Fruit fly (Drosophila melanogaster) whole organism, embryonic: ENCODE measurements around the gene Tip60.

Experiments
- BEAF-32 ChIP-seq: fragments of 200-800 bp; sonication (Bioruptor generic); optimal IDR thresholded peaks from 3 replicates; lab custom pipeline; 2017; ENCODE audit warnings: missing biosample characterization, missing genetic modification characterization, mild to moderate bottlenecking, moderate library complexity, missing genetic modification reagents
- CG10267 ChIP-seq: fragments of 200-800 bp; sonication (Bioruptor generic); optimal IDR thresholded peaks from 2 replicates; lab custom pipeline; 2018; ENCODE audit warnings: missing biosample characterization, mild to moderate bottlenecking, missing genetic modification characterization, moderate library complexity
- CG14710 ChIP-seq: fragments of 200-800 bp; sonication (Bioruptor generic); optimal IDR thresholded peaks from 3 replicates; lab custom pipeline; 2019; ENCODE audit warnings: missing biosample characterization, mild to moderate bottlenecking, missing genetic modification characterization, moderate library complexity
- CG15514 ChIP-seq: fragments of 200-800 bp; sonication (Bioruptor generic); optimal IDR thresholded peaks from 3 replicates; lab custom pipeline; 2017; ENCODE audit warnings: missing biosample characterization, missing genetic modification characterization, mild to moderate bottlenecking, moderate library complexity, missing genetic modification reagents
- CG16815 ChIP-seq: fragments of 200-800 bp; sonication (Bioruptor generic); optimal IDR thresholded peaks from 3 replicates; lab custom pipeline; 2017; ENCODE audit warnings: missing biosample characterization, mild to moderate bottlenecking, missing genetic modification characterization
- CG16863 ChIP-seq: fragments of 200-800 bp; sonication (Bioruptor generic); optimal IDR thresholded peaks from 3 replicates; lab custom pipeline; 2016; ENCODE audit warnings: missing biosample characterization, missing genetic modification characterization
- CG2116 ChIP-seq: fragments of 200-800 bp; sonication (Bioruptor generic); optimal IDR thresholded peaks from 3 replicates; lab custom pipeline; 2018; ENCODE audit warnings: missing biosample characterization, mild to moderate bottlenecking, missing genetic modification characterization
- CG3847 ChIP-seq: fragments of 200-800 bp; sonication (Bioruptor generic); IDR thresholded peaks from 2 replicates; pipeline ENCODE4 v1.3.6; 2022; ENCODE audit warnings: missing biosample characterization, missing genetic modification characterization
- CG3995 ChIP-seq: fragments of 200-800 bp; sonication (Bioruptor generic); optimal IDR thresholded peaks from 3 replicates; lab custom pipeline; 2016; ENCODE audit warnings: missing biosample characterization, missing genetic modification characterization
- CG4617 ChIP-seq: fragments of 200-800 bp; sonication (Bioruptor generic); optimal IDR thresholded peaks from 3 replicates; lab custom pipeline; 2016; ENCODE audit warnings: missing biosample characterization, missing genetic modification characterization, borderline replicate concordance
- CG7271 ChIP-seq: fragments of 200-800 bp; sonication (Bioruptor generic); optimal IDR thresholded peaks from 2 replicates; lab custom pipeline; 2018; ENCODE audit warnings: missing biosample characterization, mild to moderate bottlenecking, missing genetic modification characterization, moderate library complexity
- CG7372 ChIP-seq: fragments of 200-800 bp; sonication (Bioruptor generic); IDR thresholded peaks from 2 replicates; pipeline ENCODE4 v1.3.6; 2022; ENCODE audit warnings: missing biosample characterization, missing genetic modification characterization
- CG9437 ChIP-seq: fragments of 200-800 bp; sonication (Bioruptor generic); optimal IDR thresholded peaks from 2 replicates; lab custom pipeline; 2018; ENCODE audit warnings: missing biosample characterization, mild to moderate bottlenecking, missing genetic modification characterization
- CG9876 ChIP-seq: fragments of 200-800 bp; sonication (Bioruptor generic); optimal IDR thresholded peaks from 2 replicates; lab custom pipeline; 2016; ENCODE audit warnings: missing biosample characterization, missing genetic modification characterization
- CTCF ChIP-seq: fragments of 200-800 bp; sonication (Bioruptor generic); optimal IDR thresholded peaks from 2 replicates; lab custom pipeline; 2017; ENCODE audit warnings: missing biosample characterization, mild to moderate bottlenecking, missing genetic modification characterization, moderate library complexity
- Deaf1 ChIP-seq: fragments of 200-800 bp; optimal IDR thresholded peaks from 3 replicates; lab custom pipeline; 2019; ENCODE audit warnings: missing biosample characterization, mild to moderate bottlenecking, missing genetic modification characterization, moderate library complexity
- Dp ChIP-seq: fragments of 200-800 bp; sonication (Bioruptor generic); optimal IDR thresholded peaks from 2 replicates; lab custom pipeline; 2018; ENCODE audit warnings: missing biosample characterization, mild to moderate bottlenecking, missing genetic modification characterization, moderate library complexity
- E2f2 ChIP-seq: fragments of 200-800 bp; sonication (Bioruptor generic); IDR thresholded peaks from 2 replicates; pipeline ENCODE4 v1.3.6; 2022; ENCODE audit warnings: missing biosample characterization, missing genetic modification characterization
- Ets97D ChIP-seq: fragments of 200-800 bp; sonication (Bioruptor generic); optimal IDR thresholded peaks from 3 replicates; lab custom pipeline; 2016; ENCODE audit warnings: missing biosample characterization, missing genetic modification characterization
- HmgZ ChIP-seq: fragments of 200-800 bp; sonication (Bioruptor generic); optimal IDR thresholded peaks from 2 replicates; lab custom pipeline; 2018; ENCODE audit warnings: missing biosample characterization, mild to moderate bottlenecking, missing genetic modification characterization
- Hmr ChIP-seq: fragments of 200-800 bp; sonication (Bioruptor generic); optimal IDR thresholded peaks from 3 replicates; lab custom pipeline; 2017; ENCODE audit warnings: mild to moderate bottlenecking, missing biosample characterization, missing genetic modification reagents, missing genetic modification characterization
- Lhr ChIP-seq: fragments of 200-800 bp; sonication (Bioruptor generic); optimal IDR thresholded peaks from 3 replicates; lab custom pipeline; 2017; ENCODE audit warnings: mild to moderate bottlenecking, missing biosample characterization, missing genetic modification reagents, missing genetic modification characterization
- MBD-R2 ChIP-seq: fragments of 200-800 bp; sonication (Bioruptor generic); IDR thresholded peaks from 2 replicates; pipeline ENCODE4 v1.3.6; 2022; ENCODE audit warnings: missing biosample characterization, missing genetic modification characterization
- Meics ChIP-seq: fragments of 200-800 bp; sonication (Bioruptor generic); optimal IDR thresholded peaks from 2 replicates; lab custom pipeline; 2017; ENCODE audit warnings: missing biosample characterization, mild to moderate bottlenecking, missing genetic modification characterization
- Nf-YC ChIP-seq: fragments of 200-800 bp; optimal IDR thresholded peaks from 3 replicates; lab custom pipeline; 2019; ENCODE audit warnings: missing biosample characterization, mild to moderate bottlenecking, missing genetic modification characterization, moderate library complexity
- Oli ChIP-seq: fragments of 200-800 bp; sonication (Bioruptor generic); optimal IDR thresholded peaks from 2 replicates; lab custom pipeline; 2018; ENCODE audit warnings: missing biosample characterization, mild to moderate bottlenecking, missing genetic modification characterization, moderate library complexity
- Sry-δ ChIP-seq: fragments of 200-800 bp; sonication (Bioruptor generic); optimal IDR thresholded peaks from 2 replicates; lab custom pipeline; 2016; ENCODE audit warnings: missing biosample characterization, missing genetic modification characterization
- YL-1 ChIP-seq: fragments of 200-800 bp; sonication (Bioruptor generic); optimal IDR thresholded peaks from 3 replicates; lab custom pipeline; 2017; ENCODE audit warnings: missing biosample characterization, mild to moderate bottlenecking, missing genetic modification characterization
- al ChIP-seq: fragments of 200-800 bp; sonication (Bioruptor generic); IDR thresholded peaks from 2 replicates; pipeline ENCODE4 v1.3.6; 2022; ENCODE audit warnings: missing biosample characterization, missing genetic modification characterization
- dysf ChIP-seq: fragments of 200-800 bp; sonication (Bioruptor generic); IDR thresholded peaks from 3 replicates; pipeline ENCODE4 v1.3.6; 2022; ENCODE audit warnings: missing biosample characterization, missing genetic modification characterization
- eve ChIP-seq, 2 experiments: fragments of >200 bp; optimal IDR thresholded peaks; 2 replicates each; lab custom pipeline; 2017; ENCODE audit warnings: missing biosample characterization in 2 of 2, missing genetic modification characterization in 2 of 2
- ewg ChIP-seq: fragments of 200-800 bp; sonication (Bioruptor generic); optimal IDR thresholded peaks from 3 replicates; lab custom pipeline; 2017; ENCODE audit warnings: mild to moderate bottlenecking, missing biosample characterization, missing genetic modification reagents, missing genetic modification characterization
- fd96Cb ChIP-seq: fragments of 200-800 bp; sonication (Bioruptor generic); optimal IDR thresholded peaks from 2 replicates; lab custom pipeline; 2018; ENCODE audit warnings: missing biosample characterization, mild to moderate bottlenecking, missing genetic modification characterization, moderate library complexity
- gcm2 ChIP-seq: fragments of 200-800 bp; sonication (Bioruptor generic); optimal IDR thresholded peaks from 2 replicates; lab custom pipeline; 2016; ENCODE audit warnings: missing biosample characterization, missing genetic modification characterization
- gfzf ChIP-seq: fragments of 200-800 bp; sonication (Bioruptor generic); optimal IDR thresholded peaks from 2 replicates; lab custom pipeline; 2016; ENCODE audit warnings: missing biosample characterization, mild to moderate bottlenecking, missing genetic modification characterization, moderate library complexity
- grn ChIP-seq: fragments of 200-800 bp; sonication (Bioruptor generic); optimal IDR thresholded peaks from 3 replicates; lab custom pipeline; 2017; ENCODE audit warnings: missing biosample characterization, missing genetic modification characterization
- nmo ChIP-seq: fragments of 200-800 bp; sonication (Bioruptor generic); optimal IDR thresholded peaks from 2 replicates; lab custom pipeline; 2018; ENCODE audit warnings: missing biosample characterization, mild to moderate bottlenecking, missing genetic modification characterization, moderate library complexity
- phol ChIP-seq: fragments of 200-800 bp; sonication (Bioruptor generic); optimal IDR thresholded peaks from 3 replicates; lab custom pipeline; 2018; ENCODE audit warnings: missing biosample characterization, mild to moderate bottlenecking, missing genetic modification characterization, moderate library complexity
- pzg ChIP-seq: fragments of 200-800 bp; sonication (Bioruptor generic); optimal IDR thresholded peaks from 3 replicates; lab custom pipeline; 2018; ENCODE audit warnings: missing biosample characterization, mild to moderate bottlenecking, missing genetic modification characterization, moderate library complexity
- row ChIP-seq: fragments of 200-800 bp; sonication (Bioruptor generic); IDR thresholded peaks from 3 replicates; pipeline ENCODE4 v1.3.6; 2022; ENCODE audit warnings: missing biosample characterization, missing genetic modification characterization
- sd ChIP-seq: fragments of 200-800 bp; sonication (Bioruptor generic); optimal IDR thresholded peaks from 3 replicates; lab custom pipeline; 2018; ENCODE audit warnings: missing biosample characterization, mild to moderate bottlenecking, missing genetic modification characterization, moderate library complexity
- sens ChIP-seq: fragments of 200-800 bp; sonication (Bioruptor generic); peaks from one replicate; lab custom pipeline; 2016; ENCODE audit warnings: missing biosample characterization, missing genetic modification characterization
- sim ChIP-seq: fragments of 200-800 bp; sonication (Bioruptor generic); IDR thresholded peaks from 2 replicates; pipeline ENCODE4 v1.3.6; 2022; ENCODE audit warnings: missing biosample characterization, missing genetic modification characterization
- stwl ChIP-seq: fragments of 200-800 bp; sonication (Bioruptor generic); optimal IDR thresholded peaks from 3 replicates; lab custom pipeline; 2018; ENCODE audit warnings: missing biosample characterization, mild to moderate bottlenecking, missing genetic modification characterization, moderate library complexity
- sug ChIP-seq: fragments of 200-800 bp; optimal IDR thresholded peaks from 2 replicates; lab custom pipeline; 2019; ENCODE audit warnings: missing biosample characterization, mild to moderate bottlenecking, missing genetic modification characterization, moderate library complexity
- trem ChIP-seq: fragments of 200-800 bp; optimal IDR thresholded peaks from 3 replicates; lab custom pipeline; 2019; ENCODE audit warnings: missing biosample characterization, mild to moderate bottlenecking, missing genetic modification characterization, moderate library complexity
- tx ChIP-seq: fragments of 200-800 bp; sonication (Bioruptor generic); optimal IDR thresholded peaks from 2 replicates; lab custom pipeline; 2016; ENCODE audit warnings: missing biosample characterization, missing genetic modification characterization
- unpg ChIP-seq: fragments of 200-800 bp; sonication (Bioruptor generic); optimal IDR thresholded peaks from 3 replicates; lab custom pipeline; 2018; ENCODE audit warnings: missing biosample characterization, mild to moderate bottlenecking, missing genetic modification characterization, moderate library complexity

Tip60 gene

dm6 chrX:4104132-4104531 lies 13.2 kb downstream of the Tip60 start, which contains the start of the genes Xpac and brn (continued):
- peak; percentile 43 for TF ChIP-seq Lhr
- TF ChIP-seq E2f2 (GFP tag; lab: Robert Waterston, UW) = peak; percentile 63
- TF ChIP-seq Meics (GFP tag; lab: Kevin White, UChicago) = no peak
- TF ChIP-seq CG3995 = peak; percentile 28
- TF ChIP-seq CG2116 (GFP tag; lab: Kevin White, UChicago) = peak; percentile 21
- TF ChIP-seq CG16863 (GFP tag; lab: Kevin White, UChicago) = no peak
- peak; percentile 74 for TF ChIP-seq sens
- TF ChIP-seq eve (GFP tag; optimal IDR thresholded peaks at IDR 0.05; lab: Kevin White, UChicago) = no peak
- TF ChIP-seq Oli (tag; lab: Kevin White, UChicago) = no peak
- peak; percentile 79 for TF ChIP-seq gfzf
- TF ChIP-seq CG4617 (GFP tag; lab: Kevin White, UChicago) = peak; percentile 45
- TF ChIP-seq sug (tag; lab: Kevin White, UChicago) = peak; percentile 13
- no peak for TF ChIP-seq tx (GFP tag; lab: Kevin White, UChicago)
- TF ChIP-seq CG3847 (GFP tag; lab: Robert Waterston, UW) = 0 out of 2 replicates have a peak, but pooled peaks have one; percentile 6
- no peak for TF ChIP-seq al (GFP tag; lab: Robert Waterston, UW)
- peak; percentile 31 for TF ChIP-seq YL-1
- TF ChIP-seq gcm2 (GFP tag; lab: Kevin White, UChicago) = no peak
- peak; percentile 55 for TF ChIP-seq Ets97D (GFP tag; lab: Kevin White, UChicago)
- TF ChIP-seq CG16815 = no peak
- no peak for TF ChIP-seq fd96Cb (tag; lab: Kevin White, UChicago)
- peak; percentile 78 for TF ChIP-seq MBD-R2
- peak; percentile 33 for TF ChIP-seq HmgZ (tag; lab: Kevin White, UChicago)
- TF ChIP-seq CTCF = peak; percentile 29
- TF ChIP-seq BEAF-32 (GFP tag; lab: Kevin White, UChicago) = peak; percentile 43
- no peak for TF ChIP-seq CG9876
- no peak for TF ChIP-seq grn (GFP tag; lab: Kevin White, UChicago)
- TF ChIP-seq unpg (GFP tag; lab: Kevin White, UChicago) = no peak
- TF ChIP-seq CG10267 (tag; lab: Kevin White, UChicago) = peak; percentile 18
- no peak for TF ChIP-seq sim (GFP tag; lab: Robert Waterston, UW)
- TF ChIP-seq Hmr (GFP tag; lab: Kevin White, UChicago) = peak; percentile 10
- peak; percentile 33 for TF ChIP-seq trem
- peak; percentile 4 for TF ChIP-seq Nf-YC (tag; lab: Kevin White, UChicago)
- TF ChIP-seq dysf = no peak
- peak; percentile 61 for TF ChIP-seq Dp (GFP tag; lab: Kevin White, UChicago)
- no peak for TF ChIP-seq CG9437
- peak; percentile 47 for TF ChIP-seq phol (tag; lab: Kevin White, UChicago)
- no peak for TF ChIP-seq Deaf1
- TF ChIP-seq nmo (GFP tag; lab: Kevin White, UChicago) = peak; percentile 32
- TF ChIP-seq pzg (GFP tag; lab: Kevin White, UChicago) = peak; percentile 54
- peak; percentile 46 for TF ChIP-seq stwl
- peak; percentile 51 for TF ChIP-seq CG15514
- TF ChIP-seq sd (tag; lab: Kevin White, UChicago) = no peak
- TF ChIP-seq row = peak; percentile 18; the same call in 1 of the 3 replicates
- TF ChIP-seq CG14710 (tag; lab: Kevin White, UChicago) = peak; percentile 51
- no peak for TF ChIP-seq CG7271
- no peak for TF ChIP-seq CG7372 (GFP tag; lab: Robert Waterston, UW)
- TF ChIP-seq ewg (GFP tag; lab: Kevin White, UChicago) = peak; percentile 6
- peak; percentile 8 for TF ChIP-seq Sry-δ (GFP tag; lab: Kevin White, UChicago)
